Fruit fly (Drosophila melanogaster): ENCODE data around the gene Eip75B.

Eip75B gene

DNA sequence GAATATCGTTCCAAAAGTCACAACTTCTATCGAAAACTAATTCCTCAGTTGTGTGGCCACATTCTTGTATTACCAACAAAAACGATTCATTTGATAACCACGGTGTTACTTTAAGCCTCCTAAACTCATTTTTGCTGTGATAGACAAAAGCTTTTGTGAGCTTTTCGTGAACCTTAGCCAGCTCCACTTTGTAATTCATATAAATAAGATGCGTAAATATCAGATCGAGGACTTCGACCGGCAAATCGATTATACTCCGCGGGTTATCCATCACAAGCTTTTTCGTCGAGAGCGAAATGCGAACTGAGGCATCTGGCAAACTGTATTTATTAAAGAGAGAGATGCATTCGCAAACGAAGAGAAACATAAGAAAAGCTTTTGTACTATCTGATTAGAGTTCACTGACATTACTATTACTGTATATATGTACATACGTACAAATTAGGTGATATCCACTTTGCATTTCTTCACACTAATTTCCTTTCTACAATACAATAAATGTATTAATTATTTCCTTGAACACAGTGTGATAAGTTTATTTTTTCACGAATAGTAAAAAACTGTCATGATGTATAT, 9.2 kb upstream of the Eip75B start, which contains the start of gene CG44004:
CG44004 (minus strand) TSS at position 305 of the 576 bp plus-strand sequence.
- TF ChIP-seq Sin3A (optimal IDR thresholded peaks at IDR 0.05) (no peak), insv (optimal IDR thresholded peaks at IDR 0.05) (no peak), h (optimal IDR thresholded peaks at IDR 0.05) (no peak), Myc (optimal IDR thresholded peaks at IDR 0.05) (no peak), ttk (optimal IDR thresholded peaks at IDR 0.05) (no peak), psq (optimal IDR thresholded peaks at IDR 0.05) (no peak)

DNA sequence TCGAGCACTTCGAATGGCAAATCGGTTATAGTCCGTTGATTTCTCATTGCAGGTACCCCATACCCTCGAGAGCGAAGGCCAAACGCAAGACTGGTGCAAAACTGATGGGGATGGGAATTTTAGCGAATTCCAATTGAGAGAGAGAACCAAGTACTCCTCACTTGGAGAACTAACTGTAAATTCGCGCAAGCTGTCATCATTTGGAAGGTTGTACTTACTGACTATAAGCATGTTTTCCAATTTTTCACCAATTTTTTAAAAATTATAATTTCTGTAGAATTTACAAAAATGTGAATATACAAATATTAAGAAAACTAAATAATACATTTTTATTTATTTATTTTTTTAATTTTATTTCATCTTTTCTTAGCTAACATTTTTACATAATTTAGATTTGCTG, 7.5 kb upstream of the Eip75B start, which contains the start of gene CG44005:
CG44005 (minus strand) TSS at position 101 of the 400 bp plus-strand sequence.
- TF ChIP-seq h (optimal IDR thresholded peaks at IDR 0.05) (no peak), Sin3A (optimal IDR thresholded peaks at IDR 0.05) (no peak), insv (optimal IDR thresholded peaks at IDR 0.05) (no peak), ttk (optimal IDR thresholded peaks at IDR 0.05) (no peak), Myc (optimal IDR thresholded peaks at IDR 0.05) (no peak), psq (optimal IDR thresholded peaks at IDR 0.05) (no peak)

DNA sequence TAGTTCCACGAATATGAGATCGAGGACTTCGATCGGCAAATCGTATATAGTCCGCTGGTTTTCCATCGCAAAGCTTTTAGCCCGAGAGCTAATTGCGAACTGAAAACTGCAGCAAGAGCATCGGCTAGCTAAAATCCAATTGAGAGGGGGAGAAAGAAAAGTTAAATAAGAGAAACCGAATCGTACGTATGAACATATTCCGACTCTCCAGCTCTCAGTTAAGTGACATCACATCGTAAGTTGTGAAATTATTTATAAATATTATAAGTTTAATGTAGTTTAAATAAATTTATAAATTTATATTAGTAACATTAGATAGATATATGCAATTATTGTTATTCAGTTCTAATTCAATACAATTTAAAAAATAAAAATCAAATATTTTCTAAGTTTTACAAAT, 5.6 kb upstream of the Eip75B start, which contains the start of gene CG44006:
CG44006 (minus strand) TSS at position 101 of the 400 bp plus-strand sequence.
- TF ChIP-seq Myc (optimal IDR thresholded peaks at IDR 0.05) (no peak), ttk (optimal IDR thresholded peaks at IDR 0.05) (no peak), insv (optimal IDR thresholded peaks at IDR 0.05) (no peak), Sin3A (optimal IDR thresholded peaks at IDR 0.05) (no peak)

DNA sequence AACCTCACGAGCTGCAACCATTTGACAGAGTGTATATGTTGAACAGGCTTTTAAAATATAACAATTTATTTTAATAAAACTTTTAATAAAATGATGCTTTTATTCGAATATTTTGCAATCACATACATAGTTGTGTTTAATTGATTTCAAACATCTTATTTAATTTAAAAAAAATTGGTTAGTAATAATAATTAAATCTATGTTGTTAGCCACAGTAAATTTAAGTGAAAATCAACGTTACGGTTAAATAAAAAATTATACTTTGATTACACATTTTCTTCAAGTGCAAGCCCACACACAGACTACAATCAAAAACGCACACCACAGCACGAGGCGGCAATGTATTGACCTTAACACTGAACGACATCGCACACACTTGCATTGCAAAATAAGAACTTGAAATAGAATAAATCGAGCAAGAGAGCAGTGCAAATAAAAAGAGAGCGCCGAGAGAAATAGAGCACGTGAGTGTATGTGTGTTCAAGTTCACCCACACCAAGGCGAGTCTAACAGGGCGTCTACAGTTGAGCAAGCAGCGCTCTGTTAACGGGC, 1.5 kb downstream of the Eip75B start:
- TF ChIP-seq psq (optimal IDR thresholded peaks at IDR 0.05) (no peak), h (optimal IDR thresholded peaks at IDR 0.05) (no peak), Myc (optimal IDR thresholded peaks at IDR 0.05) (no peak), Sin3A (optimal IDR thresholded peaks at IDR 0.05) (no peak), ttk (optimal IDR thresholded peaks at IDR 0.05) (no peak), insv (optimal IDR thresholded peaks at IDR 0.05) (no peak)

DNA sequence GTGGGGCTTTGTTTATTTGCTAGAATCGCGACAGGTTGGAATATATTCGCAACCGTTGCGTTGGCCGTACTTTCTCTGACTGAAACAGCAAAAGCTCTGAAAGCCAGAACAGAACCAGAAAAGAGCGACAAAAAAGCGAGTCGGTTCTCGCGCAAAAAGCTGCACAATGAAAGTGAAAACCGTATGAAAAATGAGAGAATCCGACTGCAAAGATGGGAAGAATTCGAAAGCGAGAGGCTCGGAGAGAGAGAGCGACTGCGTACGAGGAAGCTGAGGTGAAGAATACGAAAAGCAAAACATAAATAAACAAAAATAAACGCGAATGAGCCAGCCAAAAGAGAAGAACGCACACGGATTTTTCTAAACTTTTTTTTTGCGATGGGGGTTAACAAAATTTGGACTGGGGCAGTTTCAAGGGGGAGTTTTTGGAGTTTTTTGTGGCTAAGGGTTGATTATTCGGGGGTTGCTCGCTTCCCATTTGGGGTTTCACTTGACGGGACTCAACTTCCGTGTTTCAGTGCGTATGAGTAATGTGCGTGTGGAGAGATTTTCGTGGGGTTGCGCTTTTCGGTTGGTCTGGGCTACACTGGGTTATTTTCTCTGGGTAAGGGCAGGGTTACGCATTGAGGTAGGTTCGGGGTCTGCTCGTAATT, 2.7 kb downstream of the Eip75B start:
- TF ChIP-seq ttk (optimal IDR thresholded peaks at IDR 0.05) = no peak
- TF ChIP-seq insv (optimal IDR thresholded peaks at IDR 0.05) = no peak
- no peak for TF ChIP-seq Myc (optimal IDR thresholded peaks at IDR 0.05)
- no peak for TF ChIP-seq h (optimal IDR thresholded peaks at IDR 0.05)
- TF ChIP-seq psq (optimal IDR thresholded peaks at IDR 0.05) = no peak
- no peak for TF ChIP-seq Sin3A (optimal IDR thresholded peaks at IDR 0.05)

DNA sequence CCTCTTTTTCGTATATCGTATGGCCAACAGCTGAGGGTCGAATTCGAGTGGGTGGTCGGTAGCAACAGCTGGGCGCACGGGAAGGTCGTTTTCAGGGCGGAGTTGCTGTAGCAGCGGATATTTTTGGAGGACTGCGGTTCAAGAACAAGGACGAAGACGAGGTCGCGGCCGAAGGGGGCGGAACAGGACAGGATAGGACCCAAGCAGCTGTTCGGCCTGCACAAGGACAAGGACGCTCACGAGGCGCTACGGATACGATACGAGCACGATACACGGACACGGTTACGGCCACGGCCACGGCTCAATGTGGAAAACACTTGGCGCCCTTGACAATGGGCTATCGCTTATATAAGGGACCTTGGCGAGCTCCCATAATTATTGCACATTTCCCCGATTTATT, 3.3 kb downstream of the Eip75B start:
- TF ChIP-seq insv (optimal IDR thresholded peaks at IDR 0.05) (no peak), psq (optimal IDR thresholded peaks at IDR 0.05) (no peak), Myc (optimal IDR thresholded peaks at IDR 0.05) (no peak), ttk (optimal IDR thresholded peaks at IDR 0.05) (no peak), Sin3A (optimal IDR thresholded peaks at IDR 0.05) (no peak)

DNA sequence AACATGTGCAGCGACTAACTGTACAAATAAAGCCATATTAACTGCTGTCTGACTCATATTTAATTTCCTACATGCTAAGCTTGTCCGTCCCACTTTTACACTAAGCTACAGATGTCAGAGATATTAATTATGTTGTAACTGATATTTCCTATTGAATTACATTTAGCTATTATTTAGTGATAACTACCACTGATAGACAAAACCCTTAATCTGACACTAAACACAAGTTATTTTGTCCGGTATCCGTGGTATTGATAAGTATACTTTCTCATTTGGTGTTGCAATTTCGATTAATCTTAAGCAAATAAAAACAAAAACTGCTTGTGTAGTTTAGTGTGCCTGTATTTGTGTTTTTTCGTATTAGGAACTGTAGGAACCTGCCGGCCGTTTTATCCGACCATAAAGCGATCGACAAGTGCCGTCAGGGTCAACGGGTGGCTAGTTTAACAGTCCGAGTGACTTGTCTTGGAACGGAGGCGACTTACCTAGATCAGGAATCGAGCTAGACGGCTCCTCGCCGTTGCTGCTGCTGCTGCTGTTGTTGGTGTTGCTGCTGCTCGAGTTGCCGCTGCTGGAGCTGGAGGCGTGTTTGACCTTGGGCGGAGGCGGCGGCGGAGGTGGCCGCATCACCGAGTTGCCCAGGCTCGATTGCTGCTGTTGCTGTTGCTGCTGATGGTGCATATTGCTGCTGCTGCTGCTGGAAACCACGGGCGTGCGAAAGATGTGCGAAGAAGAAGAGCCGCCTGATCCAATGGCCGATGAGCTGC, 6.6 kb downstream of the Eip75B start:
- TF ChIP-seq ttk (optimal IDR thresholded peaks at IDR 0.05) = no peak
- TF ChIP-seq insv (optimal IDR thresholded peaks at IDR 0.05) = no peak
- no peak for TF ChIP-seq Myc (optimal IDR thresholded peaks at IDR 0.05)
- TF ChIP-seq h (optimal IDR thresholded peaks at IDR 0.05) = no peak

DNA sequence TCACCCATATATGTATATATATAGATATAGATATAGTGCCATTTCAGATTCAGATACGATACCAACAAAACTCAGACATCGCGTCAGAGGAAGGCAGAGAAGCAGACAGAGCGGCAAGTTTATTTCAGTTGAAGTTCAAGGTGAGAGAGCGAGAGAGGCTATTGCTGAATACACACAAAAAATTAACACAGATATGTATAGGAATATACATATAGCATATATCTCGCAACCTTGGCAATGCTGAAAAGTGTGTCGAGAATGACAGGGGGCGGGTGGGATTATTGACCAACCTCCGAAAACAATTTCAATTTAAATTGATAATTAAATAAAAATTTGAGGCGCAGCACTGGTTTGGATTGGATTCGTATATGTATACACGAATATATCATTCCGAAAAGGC, 7.5 kb downstream of the Eip75B start:
- no peak for TF ChIP-seq Myc (optimal IDR thresholded peaks at IDR 0.05)

DNA sequence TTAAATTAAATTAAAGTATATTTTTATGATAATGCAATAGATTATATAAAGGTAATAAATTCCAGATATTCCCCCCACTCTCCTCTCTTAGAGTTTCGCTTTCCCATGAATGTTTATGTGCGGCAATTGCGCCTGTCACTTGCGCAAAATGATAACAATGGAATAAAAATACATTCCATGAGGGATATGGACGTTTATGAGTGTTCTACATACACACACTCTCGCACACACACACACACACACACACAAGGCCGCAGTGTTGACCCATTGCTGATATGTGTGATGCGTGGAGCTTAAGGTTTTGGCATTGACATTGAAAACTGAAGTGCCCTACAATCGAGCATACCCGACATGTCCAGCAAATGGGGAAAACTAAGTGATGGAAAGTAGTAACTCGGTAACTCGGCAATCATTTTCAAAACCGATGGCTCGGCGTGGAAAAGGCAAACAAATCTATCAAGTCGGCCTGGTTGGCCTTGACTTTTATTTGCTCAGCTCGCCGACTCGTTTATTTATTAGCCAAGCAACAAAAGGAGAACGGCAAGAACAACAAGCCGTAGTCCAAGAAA, 17.8 kb downstream of the Eip75B start:
- TF ChIP-seq insv (optimal IDR thresholded peaks at IDR 0.05) (no peak), Sin3A (optimal IDR thresholded peaks at IDR 0.05) (no peak), Myc (optimal IDR thresholded peaks at IDR 0.05) (no peak)

DNA sequence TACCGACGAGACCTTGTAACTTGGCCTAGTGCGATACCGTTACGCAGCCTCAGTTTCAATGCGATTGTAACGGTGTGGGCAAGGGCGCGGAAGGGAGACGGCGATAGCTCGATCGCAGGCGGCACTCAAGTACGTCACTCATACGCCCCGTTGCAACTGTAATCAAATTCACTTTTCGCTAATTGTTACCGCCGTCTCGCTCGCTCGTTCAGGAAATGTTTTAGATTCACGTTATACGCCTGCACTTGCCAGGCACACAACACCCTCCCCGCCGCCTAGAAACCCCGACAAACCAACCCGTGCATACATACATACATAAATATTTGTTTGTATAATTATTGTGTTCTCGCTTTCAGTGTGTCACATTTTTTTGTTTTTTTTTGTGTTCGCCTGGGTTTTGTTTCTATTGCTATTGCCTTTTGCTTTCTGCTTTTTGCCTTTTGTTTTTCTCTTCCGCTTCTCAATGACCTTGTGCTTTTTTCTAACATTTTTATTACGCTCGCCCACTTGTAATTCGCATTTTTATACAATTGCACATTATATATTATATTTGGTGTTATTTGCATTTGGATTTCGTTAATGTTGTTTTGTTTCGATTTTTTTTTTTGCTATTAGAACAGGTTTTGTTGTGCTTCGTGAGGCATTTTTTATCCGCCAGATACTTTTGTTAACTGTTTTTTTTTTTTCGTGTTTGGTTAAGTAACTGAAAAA, 20.0 kb downstream of the Eip75B start:
- TF ChIP-seq psq (optimal IDR thresholded peaks at IDR 0.05) (no peak), Myc (optimal IDR thresholded peaks at IDR 0.05) (no peak), Sin3A (optimal IDR thresholded peaks at IDR 0.05) (no peak), ttk (optimal IDR thresholded peaks at IDR 0.05) (no peak), h (optimal IDR thresholded peaks at IDR 0.05) (no peak)

DNA sequence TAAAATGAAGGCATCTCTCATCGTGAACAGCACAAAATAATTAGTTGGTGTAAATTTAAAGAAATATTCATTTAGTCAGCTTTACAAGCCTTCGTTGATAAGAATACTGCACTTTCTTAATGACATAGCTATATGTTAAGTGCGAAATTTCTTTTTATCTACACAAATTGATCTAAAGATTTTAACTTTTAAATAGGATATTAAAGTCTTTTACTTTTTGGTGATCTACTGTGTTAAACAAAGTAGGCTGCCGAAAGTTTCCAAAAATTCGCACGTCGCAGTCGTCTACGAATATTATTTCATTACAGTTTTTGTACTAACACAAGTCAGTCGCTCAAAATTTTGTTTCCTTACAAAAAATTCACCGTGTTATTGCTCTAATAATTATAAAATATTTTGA, 22.1 kb downstream of the Eip75B start, which contains the start of gene CG42393:
CG42393 (plus strand) TSS at position 301 of the 400 bp plus-strand sequence.
- no peak for TF ChIP-seq h (optimal IDR thresholded peaks at IDR 0.05)
- no peak for TF ChIP-seq Sin3A (optimal IDR thresholded peaks at IDR 0.05)
- TF ChIP-seq Myc (optimal IDR thresholded peaks at IDR 0.05) = no peak
- no peak for TF ChIP-seq psq (optimal IDR thresholded peaks at IDR 0.05)
- no peak for TF ChIP-seq insv (optimal IDR thresholded peaks at IDR 0.05)
- no peak for TF ChIP-seq ttk (optimal IDR thresholded peaks at IDR 0.05)
